Worm (Caenorhabditis elegans) whole organism, L4/young adult: Measurements from ENCODE around the gene Y110A2AL.9.

Experiments
- W03F9.2 ChIP-seq: fragments of 150-350 bp; optimal IDR thresholded peaks from 2 replicates; lab custom pipeline; 2014; ENCODE audit warnings: missing biosample characterization, missing genetic modification characterization
- dao-5 ChIP-seq: sonication (generic microtip); optimal IDR thresholded peaks from 2 replicates; lab custom pipeline; 2016; ENCODE audit warnings: missing genotype, missing genetic modification characterization, moderate library complexity, missing compliant biosample characterization

- TF ChIP-seq dao-5 (no peak), W03F9.2 (tag; lab: Kevin White, UChicago) (no peak)
Measured at ce11 chrII:2903748-2904147, 37.3 kb upstream of the Y110A2AL.9 start.
